Worm (Caenorhabditis elegans) whole organism, young adult: Measurements from ENCODE around the gene Y82E9BR.6.
A peak's percentile ranks its signal among the peaks of the same experiment; 100 is the strongest.

Experiments used
- B0261.1 ChIP-seq: sonication (generic microtip); optimal IDR thresholded peaks from 2 replicates; lab custom pipeline; 2016; ENCODE audit warnings: mild to moderate bottlenecking, missing genetic modification characterization, moderate library complexity, missing compliant biosample characterization
- C17E4.6 ChIP-seq: fragments of 200-800 bp; sonication (Bioruptor generic); IDR thresholded peaks from 2 replicates; pipeline ENCODE4 v1.3.6; 2022; ENCODE audit warnings: missing genetic modification reagents, missing genetic modification characterization, missing compliant biosample characterization
- D2030.7 ChIP-seq: fragments of 200-800 bp; sonication (Bioruptor generic); IDR thresholded peaks from 2 replicates; pipeline ENCODE4 v1.3.6; 2022; ENCODE audit warnings: missing genetic modification reagents, missing genetic modification characterization, missing compliant biosample characterization
- F23B12.7 ChIP-seq: sonication (generic microtip); optimal IDR thresholded peaks from 2 replicates; lab custom pipeline; 2017; ENCODE audit warnings: missing genetic modification characterization, mild to moderate bottlenecking, missing compliant biosample characterization, antibody characterized with exemption, moderate library complexity; ENCODE audit not compliant: insufficient read depth
- F33H1.4 ChIP-seq: fragments of 200-800 bp; sonication (Bioruptor generic); IDR thresholded peaks from 2 replicates; pipeline ENCODE4 v1.3.6; 2022; ENCODE audit warnings: missing genetic modification reagents, missing genetic modification characterization, missing compliant biosample characterization
- F37B4.10 ChIP-seq: fragments of 200-800 bp; sonication (Bioruptor generic); IDR thresholded peaks from 2 replicates; pipeline ENCODE4 v1.3.6; 2022; ENCODE audit warnings: missing genetic modification characterization, missing compliant biosample characterization
- F52B5.7 ChIP-seq: sonication (generic microtip); optimal IDR thresholded peaks from 2 replicates; lab custom pipeline; 2016; ENCODE audit warnings: mild to moderate bottlenecking, missing genetic modification characterization, missing compliant biosample characterization
- F55B11.4 ChIP-seq: sonication (generic microtip); optimal IDR thresholded peaks from 2 replicates; lab custom pipeline; 2016; ENCODE audit warnings: missing compliant biosample characterization, missing genetic modification characterization, borderline replicate concordance; ENCODE audit not compliant: insufficient read depth
- Y53F4B.3 ChIP-seq: fragments of 200-800 bp; sonication (Bioruptor generic); IDR thresholded peaks from 2 replicates; pipeline ENCODE4 v1.3.6; 2022; ENCODE audit warnings: missing genetic modification reagents, missing genetic modification characterization, missing compliant biosample characterization
- Y56A3A.18 ChIP-seq: fragments of 200-800 bp; sonication (Bioruptor generic); IDR thresholded peaks from 2 replicates; pipeline ENCODE4 v1.3.6; 2022; ENCODE audit warnings: missing genetic modification reagents, missing genetic modification characterization, missing compliant biosample characterization
- akir-1 ChIP-seq: fragments of 200-800 bp; sonication (Bioruptor generic); optimal IDR thresholded peaks from 2 replicates; lab custom pipeline; 2018; ENCODE audit warnings: mild to moderate bottlenecking, missing genetic modification characterization, moderate library complexity, missing compliant biosample characterization
- attf-3 ChIP-seq: fragments of 200-800 bp; sonication (Bioruptor generic); conservative IDR thresholded peaks from 2 replicates; pipeline ENCODE4 v1.3.6; 2022; ENCODE audit warnings: missing genetic modification reagents, missing genetic modification characterization, missing compliant biosample characterization
- attf-5 ChIP-seq: fragments of 200-800 bp; sonication (Bioruptor generic); optimal IDR thresholded peaks from 2 replicates; lab custom pipeline; 2018; ENCODE audit warnings: mild to moderate bottlenecking, missing genetic modification characterization, missing compliant biosample characterization
- bed-1 ChIP-seq: fragments of 200-800 bp; sonication (Bioruptor generic); IDR thresholded peaks from 2 replicates; pipeline ENCODE4 v1.3.6; 2022; ENCODE audit warnings: missing genetic modification reagents, missing genetic modification characterization, missing compliant biosample characterization
- ccch-3 ChIP-seq: fragments of 200-800 bp; sonication (Bioruptor generic); optimal IDR thresholded peaks from 2 replicates; lab custom pipeline; 2018; ENCODE audit warnings: mild to moderate bottlenecking, missing genetic modification characterization, missing compliant biosample characterization
- dpl-1 ChIP-seq: fragments of 150-350 bp; optimal IDR thresholded peaks from 2 replicates; lab custom pipeline; 2014; ENCODE audit warnings: missing biosample characterization, missing genetic modification reagents, missing genetic modification characterization
- efl-1 ChIP-seq: fragments of 150-350 bp; optimal IDR thresholded peaks from 2 replicates; lab custom pipeline; 2014; ENCODE audit warnings: missing biosample characterization, missing genetic modification reagents, missing genetic modification characterization
- egl-18 ChIP-seq: fragments of 200-800 bp; sonication (Bioruptor generic); IDR thresholded peaks from 2 replicates; pipeline ENCODE4 v1.3.6; 2022; ENCODE audit warnings: missing genetic modification reagents, missing genetic modification characterization, missing compliant biosample characterization
- ets-4 ChIP-seq: fragments of 200-800 bp; sonication (Bioruptor generic); optimal IDR thresholded peaks from 2 replicates; lab custom pipeline; 2018; ENCODE audit warnings: mild to moderate bottlenecking, missing genetic modification characterization, missing compliant biosample characterization
- hlh-12 ChIP-seq: sonication (generic microtip); optimal IDR thresholded peaks from 2 replicates; lab custom pipeline; 2016; ENCODE audit warnings: missing genetic modification characterization, missing compliant biosample characterization
- hrde-1 ChIP-seq: sonication (generic microtip); optimal IDR thresholded peaks from 2 replicates; lab custom pipeline; 2016; ENCODE audit warnings: missing genetic modification characterization, mild to moderate bottlenecking, missing compliant biosample characterization, moderate library complexity, missing genotype, missing genetic modification reagents, borderline replicate concordance
- hsf-1 ChIP-seq: fragments of 200-800 bp; sonication (Bioruptor generic); IDR thresholded peaks from 2 replicates; pipeline ENCODE4 v1.3.6; 2022; ENCODE audit warnings: missing genetic modification reagents, missing genetic modification characterization, missing compliant biosample characterization
- lin-35 ChIP-seq, 3 experiments: fragments of 150-350 bp in 2 of 3; sonication (generic microtip) in 1 of 3; optimal IDR thresholded peaks; 2 replicates each; lab custom pipeline; 2014 to 2018; ENCODE audit warnings: missing biosample characterization in 3 of 3, missing genetic modification characterization in 3 of 3, missing genetic modification reagents in 3 of 3
- lin-40 ChIP-seq: sonication (generic microtip); optimal IDR thresholded peaks from 2 replicates; lab custom pipeline; 2016; ENCODE audit warnings: missing genetic modification characterization, mild to moderate bottlenecking, missing compliant biosample characterization, missing genotype, missing genetic modification reagents
- lsl-1 ChIP-seq: fragments of 200-800 bp; sonication (Bioruptor generic); optimal IDR thresholded peaks from 2 replicates; lab custom pipeline; 2018; ENCODE audit warnings: mild to moderate bottlenecking, missing genetic modification characterization, moderate library complexity, missing compliant biosample characterization
- lsy-27 ChIP-seq: sonication (generic microtip); optimal IDR thresholded peaks from 2 replicates; lab custom pipeline; 2017; ENCODE audit warnings: missing genetic modification characterization, mild to moderate bottlenecking, missing compliant biosample characterization, antibody characterized with exemption, missing genotype, borderline replicate concordance; ENCODE audit not compliant: insufficient read depth
- madf-10 ChIP-seq: sonication (generic microtip); optimal IDR thresholded peaks from 2 replicates; lab custom pipeline; 2016; ENCODE audit warnings: mild to moderate bottlenecking, missing genetic modification characterization, missing compliant biosample characterization
- madf-6 ChIP-seq: fragments of 200-800 bp; sonication (Bioruptor generic); IDR thresholded peaks from 2 replicates; pipeline ENCODE4 v1.3.6; 2022; ENCODE audit warnings: missing genetic modification reagents, missing genetic modification characterization, missing compliant biosample characterization
- mcd-1 ChIP-seq: fragments of 200-800 bp; sonication (Bioruptor generic); IDR thresholded peaks from 2 replicates; pipeline ENCODE4 v1.3.6; 2022; ENCODE audit warnings: missing genetic modification reagents, missing genetic modification characterization, missing compliant biosample characterization
- mxl-1 ChIP-seq: sonication (generic microtip); optimal IDR thresholded peaks from 2 replicates; lab custom pipeline; 2016; ENCODE audit warnings: missing genetic modification characterization, missing compliant biosample characterization
- pha-4 ChIP-seq: fragments of 150-350 bp; sonication (generic microtip); optimal IDR thresholded peaks from 2 replicates; lab custom pipeline; 2014; ENCODE audit warnings: missing biosample characterization, missing genetic modification reagents, missing genetic modification characterization
- rec-8 ChIP-seq, 2 experiments: sonication (generic microtip); optimal IDR thresholded peaks; 2 replicates each; lab custom pipeline; 2016; ENCODE audit warnings: mild to moderate bottlenecking in 2 of 2, missing genetic modification characterization in 2 of 2, missing genetic modification reagents in 2 of 2, missing genotype in 2 of 2, missing biosample characterization in 1 of 2, missing compliant biosample characterization in 1 of 2, moderate library complexity in 1 of 2
- rpc-1 ChIP-seq, 2 experiments: fragments of 150-350 bp in 1 of 2; sonication (generic microtip) in 1 of 2; optimal IDR thresholded peaks; 2 replicates each; lab custom pipeline; 2014 to 2018; ENCODE audit warnings: missing biosample characterization in 1 of 2, missing genetic modification characterization in 1 of 2, missing genetic modification reagents in 1 of 2, missing genotype in 1 of 2
- sdz-38 ChIP-seq: sonication (generic microtip); optimal IDR thresholded peaks from 2 replicates; lab custom pipeline; 2016; ENCODE audit warnings: missing genotype, missing genetic modification characterization, missing compliant biosample characterization
- snpc-1.3 ChIP-seq: sonication (generic microtip); optimal IDR thresholded peaks from 2 replicates; lab custom pipeline; 2017; ENCODE audit warnings: missing genetic modification characterization, mild to moderate bottlenecking, missing compliant biosample characterization, antibody characterized with exemption, moderate library complexity, missing genotype, missing genetic modification reagents; ENCODE audit not compliant: insufficient read depth
- tbp1 ChIP-seq: fragments of 200-800 bp; sonication (Bioruptor generic); optimal IDR thresholded peaks from 2 replicates; lab custom pipeline; 2018; ENCODE audit warnings: mild to moderate bottlenecking, missing genetic modification characterization, missing compliant biosample characterization
- tlf-1 ChIP-seq: fragments of 200-800 bp; sonication (Bioruptor generic); optimal IDR thresholded peaks from 2 replicates; lab custom pipeline; 2018; ENCODE audit warnings: mild to moderate bottlenecking, missing genetic modification characterization, missing compliant biosample characterization
- zfh-2 ChIP-seq: fragments of 200-800 bp; sonication (Bioruptor generic); conservative IDR thresholded peaks from 2 replicates; pipeline ENCODE4 v1.3.6; 2022; ENCODE audit warnings: missing genetic modification reagents, missing genetic modification characterization, missing compliant biosample characterization

Gene Y82E9BR.6

DNA sequence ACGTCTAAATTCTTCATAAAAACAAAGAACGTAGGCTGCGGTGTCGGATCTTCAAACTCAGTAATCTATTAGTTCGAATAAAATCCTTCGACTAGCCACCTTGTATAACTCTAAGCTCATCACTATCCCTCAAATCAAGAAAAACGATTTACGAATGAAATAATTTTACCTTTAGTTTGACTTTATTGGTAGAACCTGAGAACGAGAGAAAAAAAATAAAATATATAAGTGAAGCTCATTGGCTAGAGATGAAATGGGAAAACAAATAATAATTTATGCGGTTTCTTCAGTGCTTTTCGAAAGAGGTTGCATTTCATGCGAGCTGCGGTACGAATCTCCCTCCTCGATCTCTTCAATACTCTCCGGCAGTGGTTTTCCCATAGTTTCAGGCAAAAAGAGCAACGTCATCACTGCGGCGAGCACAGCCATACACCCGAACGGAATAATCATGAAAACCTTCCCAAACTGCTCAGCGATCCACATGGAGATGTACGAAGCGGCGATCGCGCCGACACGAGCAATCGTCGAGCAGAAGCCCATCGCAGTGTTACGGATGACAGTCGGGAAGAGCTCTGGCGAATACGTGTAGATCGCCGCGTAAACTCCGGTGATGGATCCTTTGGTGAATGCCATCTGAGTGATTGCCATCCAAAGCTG is 38.8 kb downstream of the Y82E9BR.6 start (continued):
- TF ChIP-seq F23B12.7, result peak; percentile 64
- TF ChIP-seq lin-35 (GFP tag; optimal IDR thresholded peaks at IDR 0.05; lab: Kevin White, UChicago), result peak in 2 of 3 experiments; percentile 44 to 49
- no peak for TF ChIP-seq ets-4 (GFP tag; lab: Kevin White, UChicago)
- peak; percentile 77 for TF ChIP-seq mcd-1
- peak; percentile 46 to 48 for TF ChIP-seq rec-8 (tag; optimal IDR thresholded peaks at IDR 0.05; lab: Kevin White, UChicago)
- TF ChIP-seq attf-5 (GFP tag; lab: Kevin White, UChicago), result peak; percentile 63
- peak; percentile 83 for TF ChIP-seq madf-6 (GFP tag; lab: Robert Waterston, UW)
- no peak for TF ChIP-seq rpc-1 (optimal IDR thresholded peaks at IDR 0.05; lab: Kevin White, UChicago)
- TF ChIP-seq rpc-1 (tag; optimal IDR thresholded peaks at IDR 0.05; lab: Kevin White, UChicago), result peak; percentile 11
- no peak for TF ChIP-seq dpl-1
- peak; percentile 77; the same call in 1 of the 2 replicates for TF ChIP-seq egl-18
- TF ChIP-seq snpc-1.3, result peak; percentile 86
- TF ChIP-seq lin-40 (tag; lab: Kevin White, UChicago), result peak; percentile 79
- TF ChIP-seq akir-1 (GFP tag; lab: Kevin White, UChicago), result no peak
- TF ChIP-seq pha-4 (tag; lab: Kevin White, UChicago), result peak; percentile 42
- TF ChIP-seq Y53F4B.3 (GFP tag; lab: Robert Waterston, UW), result no peak; the same call in 1 of the 2 replicates
- TF ChIP-seq B0261.1, result peak; percentile 36
- TF ChIP-seq hlh-12 (tag; lab: Kevin White, UChicago), result no peak
- peak; percentile 79 for TF ChIP-seq hsf-1 (GFP tag; lab: Robert Waterston, UW)
- TF ChIP-seq mxl-1 (tag; lab: Kevin White, UChicago), result peak; percentile 69
- TF ChIP-seq C17E4.6, result peak; percentile 45; the same call in 1 of the 2 replicates
- peak; percentile 71 for TF ChIP-seq lsl-1
- no peak for TF ChIP-seq sdz-38 (tag; lab: Kevin White, UChicago)
- no peak for TF ChIP-seq lsy-27
- peak; percentile 87 for TF ChIP-seq F52B5.7
- peak; percentile 69 for TF ChIP-seq tbp1 (GFP tag; lab: Kevin White, UChicago)
- TF ChIP-seq F55B11.4 (tag; lab: Kevin White, UChicago), result no peak
- no peak for TF ChIP-seq ccch-3 (GFP tag; lab: Kevin White, UChicago)
- TF ChIP-seq F37B4.10 (GFP tag; lab: Robert Waterston, UW), result 0 out of 2 replicates have a peak, but pooled peaks have one; percentile 42
- no peak for TF ChIP-seq attf-3 (GFP tag; lab: Robert Waterston, UW)
- TF ChIP-seq tlf-1 (GFP tag; lab: Kevin White, UChicago), result peak; percentile 94
- peak; percentile 90; the same call in 1 of the 2 replicates for TF ChIP-seq Y56A3A.18 (GFP tag; lab: Robert Waterston, UW)

DNA sequence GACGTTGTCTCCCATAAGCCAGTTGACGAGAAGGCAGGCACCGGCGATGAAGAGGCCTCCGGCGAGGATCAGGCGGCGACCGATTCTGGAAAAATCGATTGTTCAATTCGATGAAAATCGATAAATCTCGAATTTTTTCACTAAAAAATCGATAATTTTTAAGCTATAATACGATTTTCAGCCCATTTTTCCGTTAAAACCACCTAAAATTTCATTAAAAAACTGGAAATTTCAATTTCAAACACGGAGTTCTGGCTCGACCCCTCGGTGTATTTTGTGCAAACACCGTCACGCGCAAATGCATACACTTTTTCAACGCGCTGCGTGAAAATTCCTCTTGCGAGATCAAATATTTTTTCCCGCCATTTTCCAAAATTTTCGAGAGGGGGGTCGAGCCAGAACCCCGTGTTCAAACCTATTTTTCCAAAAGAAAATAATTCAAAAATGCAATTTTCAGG is 39.4 kb downstream of the Y82E9BR.6 start:
- TF ChIP-seq madf-6 (GFP tag; lab: Robert Waterston, UW), result peak; percentile 43
- peak; percentile 55 for TF ChIP-seq efl-1 (GFP tag; lab: Kevin White, UChicago)
- TF ChIP-seq D2030.7, result peak; percentile 53
- TF ChIP-seq F33H1.4 (GFP tag; lab: Robert Waterston, UW), result peak; percentile 39
- TF ChIP-seq dpl-1, result peak; percentile 41
- TF ChIP-seq, all 124 proteins: peak for 5; not testable (repeated sequence) for 119

DNA sequence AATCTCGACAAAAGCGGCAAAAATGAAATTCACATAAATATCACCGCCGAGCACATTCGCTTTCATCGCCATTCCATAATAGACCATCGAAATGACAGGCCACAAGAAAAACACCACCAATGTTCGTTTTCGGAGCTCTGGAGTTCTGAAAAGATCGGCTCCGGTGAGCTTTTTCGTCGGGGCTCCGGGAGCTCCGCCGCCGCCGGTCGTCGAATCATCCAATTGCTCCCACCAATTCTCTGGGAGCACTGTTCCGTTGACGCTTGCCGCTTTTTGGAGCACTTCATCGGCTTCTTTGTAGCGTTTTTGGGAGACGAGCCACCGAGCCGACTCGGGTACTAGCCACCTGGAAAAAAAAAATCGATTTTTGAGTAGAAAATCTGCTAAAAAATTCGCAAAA is 40.4 kb downstream of the Y82E9BR.6 start:
- TF ChIP-seq madf-10 (tag; lab: Kevin White, UChicago) (no peak), bed-1 (GFP tag; lab: Robert Waterston, UW) (no peak), zfh-2 (peak; percentile 60; the same call in 1 of the 2 replicates), hrde-1 (tag; lab: Kevin White, UChicago) (no peak)
